Fruit fly (Drosophila melanogaster) whole organism, embryonic: Measurements from ENCODE around the gene DIP-alpha.
A peak's percentile ranks its signal among the peaks of the same experiment; 100 is the strongest.

ENCODE experiments used
- Ada2b ChIP-seq: fragments of 200-800 bp; sonication (Bioruptor generic); IDR thresholded peaks from 2 replicates; pipeline ENCODE4 v1.3.6; 2022; ENCODE audit warnings: missing biosample characterization, missing genetic modification characterization
- Adf1 ChIP-seq: fragments of 200-800 bp; sonication (Bioruptor generic); IDR thresholded peaks from 2 replicates; pipeline ENCODE4 v1.3.6; 2022; ENCODE audit warnings: missing biosample characterization, missing genetic modification characterization
- Blimp-1 ChIP-seq: fragments of 200-800 bp; sonication (Bioruptor generic); optimal IDR thresholded peaks from 3 replicates; lab custom pipeline; 2018; ENCODE audit warnings: missing biosample characterization, missing genetic modification characterization, mild to moderate bottlenecking, moderate library complexity, missing genetic modification reagents
- CG10267 ChIP-seq: fragments of 200-800 bp; sonication (Bioruptor generic); optimal IDR thresholded peaks from 2 replicates; lab custom pipeline; 2018; ENCODE audit warnings: missing biosample characterization, mild to moderate bottlenecking, missing genetic modification characterization, moderate library complexity
- CG10431 ChIP-seq: fragments of 200-800 bp; sonication (Bioruptor generic); optimal IDR thresholded peaks from 3 replicates; lab custom pipeline; 2018; ENCODE audit warnings: missing biosample characterization, mild to moderate bottlenecking, missing genetic modification characterization
- CG12236 ChIP-seq: fragments of 200-800 bp; sonication (Bioruptor generic); optimal IDR thresholded peaks from 2 replicates; lab custom pipeline; 2016; ENCODE audit warnings: missing biosample characterization, missing genetic modification characterization
- CG13296 ChIP-seq: fragments of 200-800 bp; sonication (Bioruptor generic); optimal IDR thresholded peaks from 3 replicates; lab custom pipeline; 2018; ENCODE audit warnings: missing biosample characterization, mild to moderate bottlenecking, missing genetic modification characterization
- CG14014 ChIP-seq: fragments of 200-800 bp; sonication (Bioruptor generic); IDR thresholded peaks from 2 replicates; pipeline ENCODE4 v1.3.6; 2022; ENCODE audit warnings: missing biosample characterization, missing genetic modification characterization
- CG14441 ChIP-seq: fragments of 200-800 bp; sonication (Bioruptor generic); IDR thresholded peaks from 2 replicates; pipeline ENCODE4 v1.3.6; 2022; ENCODE audit warnings: missing biosample characterization, missing genetic modification characterization
- CG15011 ChIP-seq: fragments of 200-800 bp; sonication (Bioruptor generic); optimal IDR thresholded peaks from 3 replicates; lab custom pipeline; 2018; ENCODE audit warnings: missing biosample characterization, mild to moderate bottlenecking, missing genetic modification characterization
- CG1602 ChIP-seq: fragments of 200-800 bp; sonication (Bioruptor generic); optimal IDR thresholded peaks from 3 replicates; lab custom pipeline; 2016; ENCODE audit warnings: missing biosample characterization, missing genetic modification characterization
- CG1792 ChIP-seq: fragments of 200-800 bp; sonication (Bioruptor generic); optimal IDR thresholded peaks from 2 replicates; lab custom pipeline; 2016; ENCODE audit warnings: missing biosample characterization, missing genetic modification characterization
- CG2120 ChIP-seq: fragments of 200-800 bp; sonication (Bioruptor generic); optimal IDR thresholded peaks from 3 replicates; lab custom pipeline; 2016; ENCODE audit warnings: missing biosample characterization, missing genetic modification characterization
- CG2889 ChIP-seq: fragments of 200-800 bp; sonication (Bioruptor generic); IDR thresholded peaks from 3 replicates; pipeline ENCODE4 v1.3.6; 2022; ENCODE audit warnings: missing biosample characterization, missing genetic modification characterization
- CG32532 ChIP-seq: fragments of 200-800 bp; sonication (Bioruptor generic); IDR thresholded peaks from 2 replicates; pipeline ENCODE4 v1.3.6; 2022; ENCODE audit warnings: missing biosample characterization, missing genetic modification characterization
- CG34224 ChIP-seq: fragments of 200-800 bp; sonication (Bioruptor generic); IDR thresholded peaks from 3 replicates; pipeline ENCODE4 v1.3.6; 2022; ENCODE audit warnings: missing biosample characterization, missing genetic modification characterization; ENCODE audit not compliant: partially characterized antibody
- CG6654 ChIP-seq: fragments of 200-800 bp; sonication (Bioruptor generic); optimal IDR thresholded peaks from 2 replicates; lab custom pipeline; 2017; ENCODE audit warnings: missing biosample characterization, mild to moderate bottlenecking, missing genetic modification characterization
- CG7839 ChIP-seq: fragments of 200-800 bp; sonication (Bioruptor generic); optimal IDR thresholded peaks from 3 replicates; lab custom pipeline; 2018; ENCODE audit warnings: missing biosample characterization, mild to moderate bottlenecking, missing genetic modification characterization, moderate library complexity
- ERR ChIP-seq: fragments of 200-800 bp; sonication (Bioruptor generic); optimal IDR thresholded peaks from 2 replicates; lab custom pipeline; 2016; ENCODE audit warnings: missing biosample characterization, missing genetic modification characterization
- Ets65A ChIP-seq: fragments of 200-800 bp; sonication (Bioruptor generic); peaks from one replicate; lab custom pipeline; 2016; ENCODE audit warnings: missing biosample characterization, missing genetic modification characterization
- Hsf ChIP-seq: fragments of 200-800 bp; sonication (Bioruptor generic); optimal IDR thresholded peaks from 3 replicates; lab custom pipeline; 2016; ENCODE audit warnings: missing biosample characterization, missing genetic modification characterization
- Med ChIP-seq: fragments of 200-800 bp; sonication (Bioruptor generic); peaks from one replicate; lab custom pipeline; 2016; ENCODE audit warnings: missing biosample characterization, missing genetic modification characterization, mild to moderate bottlenecking, inconsistent platforms, moderate library complexity
- Neu2 ChIP-seq: fragments of 200-800 bp; sonication (Bioruptor generic); optimal IDR thresholded peaks from 3 replicates; lab custom pipeline; 2016; ENCODE audit warnings: missing biosample characterization, missing genetic modification characterization, borderline replicate concordance
- Oaz ChIP-seq: fragments of 200-800 bp; sonication (Bioruptor generic); IDR thresholded peaks from 2 replicates; pipeline ENCODE4 v1.3.6; 2022; ENCODE audit warnings: missing biosample characterization, missing genetic modification characterization
- Pdp1 ChIP-seq, 2 experiments: fragments of 200-800 bp; sonication (Bioruptor generic); optimal IDR thresholded peaks; 3 replicates each; lab custom pipeline; 2016; ENCODE audit warnings: missing biosample characterization in 2 of 2, missing genetic modification characterization in 2 of 2, mild to moderate bottlenecking in 1 of 2, moderate library complexity in 1 of 2
- Sox100B ChIP-seq: fragments of 200-800 bp; sonication (Bioruptor generic); optimal IDR thresholded peaks from 3 replicates; lab custom pipeline; 2018; ENCODE audit warnings: missing biosample characterization, mild to moderate bottlenecking, missing genetic modification characterization
- Sox102F ChIP-seq: fragments of 200-800 bp; sonication (Bioruptor generic); optimal IDR thresholded peaks from 2 replicates; lab custom pipeline; 2018; ENCODE audit warnings: missing biosample characterization, mild to moderate bottlenecking, missing genetic modification characterization, moderate library complexity
- amos ChIP-seq: fragments of 200-800 bp; sonication (Bioruptor generic); IDR thresholded peaks from 2 replicates; pipeline ENCODE4 v1.3.6; 2022; ENCODE audit warnings: missing biosample characterization, missing genetic modification characterization; ENCODE audit not compliant: partially characterized antibody
- bcd ChIP-seq: fragments of 200-800 bp; sonication (Bioruptor generic); optimal IDR thresholded peaks from 2 replicates; lab custom pipeline; 2017; ENCODE audit warnings: missing biosample characterization, mild to moderate bottlenecking, missing genetic modification characterization
- chinmo ChIP-seq: fragments of 200-800 bp; sonication (Bioruptor generic); IDR thresholded peaks from 4 replicates; pipeline ENCODE4 v1.3.6; 2022; ENCODE audit warnings: missing biosample characterization, missing genetic modification characterization; ENCODE audit not compliant: partially characterized antibody
- dmrt11E ChIP-seq: fragments of 200-800 bp; sonication (Bioruptor generic); optimal IDR thresholded peaks from 3 replicates; lab custom pipeline; 2018; ENCODE audit warnings: missing biosample characterization, mild to moderate bottlenecking, missing genetic modification characterization, moderate library complexity
- dmrt99B ChIP-seq: fragments of 200-800 bp; sonication (Bioruptor generic); optimal IDR thresholded peaks from 2 replicates; lab custom pipeline; 2018; ENCODE audit warnings: missing biosample characterization, mild to moderate bottlenecking, missing genetic modification characterization, moderate library complexity
- gce ChIP-seq: fragments of 200-800 bp; sonication (Bioruptor generic); IDR thresholded peaks from 3 replicates; pipeline ENCODE4 v1.3.6; 2022; ENCODE audit warnings: missing biosample characterization, missing genetic modification characterization
- grau ChIP-seq: fragments of 200-800 bp; optimal IDR thresholded peaks from 3 replicates; lab custom pipeline; 2019; ENCODE audit warnings: missing biosample characterization, mild to moderate bottlenecking, missing genetic modification characterization, moderate library complexity
- hkb ChIP-seq, 2 experiments: fragments of 200-800 bp in 1 of 2; fragments of >200 bp in 1 of 2; sonication (Bioruptor generic) in 1 of 2; IDR thresholded peaks in 1 of 2; optimal IDR thresholded peaks in 1 of 2; 2 replicates each; pipeline versions ENCODE4 v1.3.6 to Lab custom; 2017 to 2022; ENCODE audit warnings: missing biosample characterization in 1 of 2, missing genetic modification characterization in 1 of 2
- jumu ChIP-seq: fragments of 200-800 bp; sonication (Bioruptor generic); optimal IDR thresholded peaks from 3 replicates; lab custom pipeline; 2016; ENCODE audit warnings: missing biosample characterization, missing genetic modification characterization
- lmd ChIP-seq: fragments of 200-800 bp; sonication (Bioruptor generic); IDR thresholded peaks from 2 replicates; pipeline ENCODE4 v1.3.6; 2022; ENCODE audit warnings: missing biosample characterization, missing genetic modification characterization
- repo ChIP-seq: fragments of 200-800 bp; sonication (Bioruptor generic); optimal IDR thresholded peaks from 2 replicates; lab custom pipeline; 2016; ENCODE audit warnings: missing biosample characterization, missing genetic modification characterization
- row ChIP-seq: fragments of 200-800 bp; sonication (Bioruptor generic); IDR thresholded peaks from 3 replicates; pipeline ENCODE4 v1.3.6; 2022; ENCODE audit warnings: missing biosample characterization, missing genetic modification characterization
- sens ChIP-seq: fragments of 200-800 bp; sonication (Bioruptor generic); peaks from one replicate; lab custom pipeline; 2016; ENCODE audit warnings: missing biosample characterization, missing genetic modification characterization
- sens-2 ChIP-seq: fragments of 200-800 bp; sonication (Bioruptor generic); IDR thresholded peaks from 2 replicates; pipeline ENCODE4 v1.3.6; 2022; ENCODE audit warnings: missing biosample characterization, missing genetic modification characterization
- slbo ChIP-seq: fragments of 200-800 bp; sonication (Bioruptor generic); IDR thresholded peaks from 2 replicates; pipeline ENCODE4 v1.3.6; 2022; ENCODE audit warnings: missing biosample characterization, missing genetic modification characterization
- sna ChIP-seq: fragments of 200-800 bp; sonication (Bioruptor generic); IDR thresholded peaks from 2 replicates; pipeline ENCODE4 v1.3.6; 2022; ENCODE audit warnings: missing biosample characterization, missing genetic modification characterization; ENCODE audit not compliant: partially characterized antibody
- stwl ChIP-seq: fragments of 200-800 bp; sonication (Bioruptor generic); optimal IDR thresholded peaks from 3 replicates; lab custom pipeline; 2018; ENCODE audit warnings: missing biosample characterization, mild to moderate bottlenecking, missing genetic modification characterization, moderate library complexity
- unc-4 ChIP-seq: fragments of 200-800 bp; sonication (Bioruptor generic); IDR thresholded peaks from 2 replicates; pipeline ENCODE4 v1.3.6; 2022; ENCODE audit warnings: missing biosample characterization, missing genetic modification characterization; ENCODE audit not compliant: partially characterized antibody

DIP-alpha gene

DNA sequence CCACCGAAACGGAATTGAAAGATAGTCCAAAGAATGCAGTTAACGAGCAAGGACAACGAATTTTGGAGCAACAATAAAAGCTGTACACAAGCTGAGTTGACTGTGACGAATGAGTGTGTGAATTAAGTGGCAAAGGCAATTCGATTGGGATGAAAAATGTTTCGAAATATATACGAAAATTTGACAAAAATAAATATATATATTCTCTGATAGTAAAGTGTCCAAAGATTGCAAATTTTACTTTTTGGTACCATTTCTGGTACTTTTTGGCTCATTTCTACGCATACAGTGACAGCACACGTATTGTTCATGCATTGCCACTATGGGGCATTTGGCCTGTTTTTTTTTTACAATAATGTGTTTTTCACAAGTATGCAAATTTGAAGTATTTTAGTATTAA is 107.5 kb downstream of the DIP-alpha start, which contains the start of gene CG16781:
Gene CG16781, minus strand, starts transcription at position 101 of the 400 bp plus-strand sequence.
- no peak for TF ChIP-seq CG34224 (GFP tag; lab: Robert Waterston, UW)
- TF ChIP-seq Adf1 (GFP tag; lab: Robert Waterston, UW) = no peak

DNA sequence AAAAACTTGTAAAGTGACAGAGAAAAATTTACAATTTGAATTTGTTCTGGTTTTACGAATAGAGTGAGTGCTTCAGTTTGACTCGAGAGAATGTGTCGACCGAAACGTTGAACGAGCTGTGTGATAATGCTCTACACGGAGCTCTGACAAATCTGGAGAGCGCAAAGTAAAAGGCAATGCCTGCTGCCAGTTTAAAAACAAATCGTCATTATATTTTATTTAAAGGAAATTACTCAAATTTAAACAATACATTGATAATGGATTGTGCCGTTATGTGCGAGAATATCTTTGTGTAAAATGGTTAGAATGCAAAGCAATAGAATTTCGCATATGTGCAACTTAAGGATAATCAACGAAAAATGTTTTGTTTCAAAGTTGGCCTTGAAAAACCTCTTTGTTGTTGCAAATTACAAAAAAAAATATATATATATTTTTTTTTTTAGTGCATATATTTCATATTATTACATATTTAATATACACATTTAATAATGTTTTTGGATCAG is 111.3 kb downstream of the DIP-alpha start, which contains the start of the genes CG16782 and CG10801:
Gene CG16782, minus strand, starts transcription at position 101 of the 503 bp plus-strand sequence.
Gene CG10801, plus strand, starts transcription at position 453 of the 503 bp plus-strand sequence.
- TF ChIP-seq Blimp-1 (GFP tag; lab: Kevin White, UChicago) (no peak), stwl (tag; lab: Kevin White, UChicago) (no peak), CG14441 (GFP tag; lab: Robert Waterston, UW) (no peak)

DNA sequence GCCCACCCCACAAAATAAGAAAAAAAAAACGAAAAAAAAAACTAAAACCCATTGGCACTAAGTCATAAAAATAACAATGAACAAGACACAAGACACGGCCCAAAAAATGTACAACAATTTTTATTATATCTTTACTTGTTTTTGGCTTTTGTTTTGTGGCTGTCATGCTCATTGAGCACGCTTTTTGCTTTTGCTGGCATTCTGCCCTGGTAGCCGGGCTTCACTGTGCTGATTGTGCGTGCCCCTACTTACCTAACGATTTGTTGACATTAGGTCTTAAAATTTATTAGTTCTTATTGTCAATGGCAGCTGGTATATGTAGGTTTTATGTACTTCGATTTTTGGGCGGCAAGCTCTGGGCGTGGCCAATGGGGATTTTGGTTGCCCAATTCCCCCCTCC is 113.0 kb downstream of the DIP-alpha start:
- TF ChIP-seq grau (tag; lab: Kevin White, UChicago) = peak; percentile 63
- peak; percentile 68 for TF ChIP-seq Ets65A
- no peak for TF ChIP-seq CG10267 (tag; lab: Kevin White, UChicago)
- TF ChIP-seq lmd = peak; percentile 19; the same call in 1 of the 2 replicates
- no peak for TF ChIP-seq Sox100B (GFP tag; lab: Kevin White, UChicago)
- peak; percentile 39; the same call in 2 of the 3 replicates for TF ChIP-seq row
- no peak for TF ChIP-seq CG1602
- no peak for TF ChIP-seq chinmo (GFP tag; lab: Robert Waterston, UW)
- TF ChIP-seq slbo (GFP tag; lab: Robert Waterston, UW) = peak; percentile 40
- TF ChIP-seq CG2889 (GFP tag; lab: Robert Waterston, UW) = no peak
- TF ChIP-seq CG10431 (GFP tag; lab: Kevin White, UChicago) = no peak
- TF ChIP-seq Med (GFP tag; lab: Kevin White, UChicago) = peak; percentile 21
- TF ChIP-seq hkb (optimal IDR thresholded peaks at IDR 0.05; lab: Kevin White, UChicago) = no peak
- 0 out of 2 replicates have a peak, but pooled peaks have one; percentile 29 for TF ChIP-seq hkb (GFP tag; IDR thresholded peaks at IDR 0.05; lab: Robert Waterston, UW)
- no peak for TF ChIP-seq CG14014 (GFP tag; lab: Robert Waterston, UW)
- peak in 1 of 2 experiments; percentile 23 for TF ChIP-seq Pdp1 (GFP tag; optimal IDR thresholded peaks at IDR 0.05; lab: Kevin White, UChicago)
- no peak for TF ChIP-seq CG12236 (GFP tag; lab: Kevin White, UChicago)
- no peak for TF ChIP-seq repo (GFP tag; lab: Kevin White, UChicago)
- TF ChIP-seq unc-4 = no peak

DNA sequence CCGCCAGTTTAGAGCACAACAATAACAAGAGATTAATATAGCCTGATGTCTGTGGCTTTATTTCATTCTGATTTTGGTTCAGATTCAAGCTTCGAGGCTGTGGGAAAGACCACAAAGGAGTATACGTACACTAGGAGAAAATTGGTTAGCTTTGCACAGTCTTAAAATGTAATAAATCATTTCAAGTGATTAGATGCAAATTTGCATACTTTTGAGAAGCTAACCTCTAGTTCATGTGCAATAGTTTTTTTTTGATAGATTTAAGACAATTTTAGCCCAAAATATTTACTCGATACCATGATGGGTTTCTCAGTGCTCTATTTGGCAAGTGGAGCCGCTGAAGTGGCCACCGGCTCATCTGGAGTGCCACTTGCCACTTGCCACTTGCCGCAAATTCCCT is 113.9 kb downstream of the DIP-alpha start:
- peak; percentile 16 for TF ChIP-seq CG2120
- TF ChIP-seq CG7839 (tag; lab: Kevin White, UChicago) = no peak
- no peak for TF ChIP-seq amos
- no peak for TF ChIP-seq CG1792
- TF ChIP-seq Ada2b (GFP tag; lab: Robert Waterston, UW) = no peak; the same call in 1 of the 2 replicates
- no peak for TF ChIP-seq sens-2 (GFP tag; lab: Robert Waterston, UW)
- no peak for TF ChIP-seq gce (GFP tag; lab: Robert Waterston, UW)
- TF ChIP-seq CG32532 (GFP tag; lab: Robert Waterston, UW) = peak; percentile 25; the same call in 1 of the 2 replicates
- TF ChIP-seq CG13296 (GFP tag; lab: Kevin White, UChicago) = no peak
- TF ChIP-seq bcd (GFP tag; lab: Kevin White, UChicago) = no peak
- TF ChIP-seq Neu2 (GFP tag; lab: Kevin White, UChicago) = no peak
- TF ChIP-seq sna = no peak
- TF ChIP-seq dmrt99B (tag; lab: Kevin White, UChicago) = no peak
- no peak for TF ChIP-seq Adf1 (GFP tag; lab: Robert Waterston, UW)
- no peak for TF ChIP-seq jumu (GFP tag; lab: Kevin White, UChicago)
- TF ChIP-seq ERR = no peak
- TF ChIP-seq CG6654 = no peak
- TF ChIP-seq Hsf (GFP tag; lab: Kevin White, UChicago) = peak; percentile 5
- peak; percentile 25; the same call in 1 of the 2 replicates for TF ChIP-seq lmd
- TF ChIP-seq sens (GFP tag; lab: Kevin White, UChicago) = peak; percentile 73
- no peak for TF ChIP-seq Oaz (GFP tag; lab: Robert Waterston, UW)
- no peak for TF ChIP-seq dmrt11E (tag; lab: Kevin White, UChicago)
- peak; percentile 2 for TF ChIP-seq Sox102F (GFP tag; lab: Kevin White, UChicago)
- no peak for TF ChIP-seq CG15011 (GFP tag; lab: Kevin White, UChicago)
